Worm (Caenorhabditis elegans) whole organism, L1 larva: ENCODE measurements around the gene zgpa-1.

Experiments used
- C04F5.9 ChIP-seq: sonication (generic microtip); optimal IDR thresholded peaks from 2 replicates; lab custom pipeline; 2016; ENCODE audit warnings: missing genetic modification characterization, missing compliant biosample characterization
- C34B4.2 ChIP-seq: sonication (generic microtip); optimal IDR thresholded peaks from 2 replicates; lab custom pipeline; 2017; ENCODE audit warnings: mild to moderate bottlenecking, missing genetic modification characterization, missing compliant biosample characterization
- aha-1 ChIP-seq: fragments of 150-350 bp; optimal IDR thresholded peaks from 2 replicates; lab custom pipeline; 2014; ENCODE audit warnings: missing biosample characterization, missing genetic modification characterization
- alr-1 ChIP-seq: fragments of 200-800 bp; sonication (Bioruptor generic); optimal IDR thresholded peaks from 2 replicates; lab custom pipeline; 2018; ENCODE audit warnings: borderline replicate concordance, mild to moderate bottlenecking, missing genetic modification characterization, missing compliant biosample characterization
- aly-2 ChIP-seq: fragments of 150-350 bp; optimal IDR thresholded peaks from 2 replicates; lab custom pipeline; 2014; ENCODE audit warnings: missing biosample characterization, missing genetic modification characterization
- ama-1 ChIP-seq: fragments of 150-350 bp; optimal IDR thresholded peaks from 2 replicates; lab custom pipeline; 2014
- blmp-1 ChIP-seq: fragments of 150-350 bp; optimal IDR thresholded peaks from 2 replicates; lab custom pipeline; 2014; ENCODE audit warnings: missing biosample characterization, missing genetic modification characterization
- ceh-63 ChIP-seq: fragments of 200-800 bp; sonication (Bioruptor generic); optimal IDR thresholded peaks from 2 replicates; lab custom pipeline; 2018; ENCODE audit warnings: mild to moderate bottlenecking, missing genetic modification characterization, missing compliant biosample characterization
- ceh-82 ChIP-seq, 3 experiments: fragments of 150-350 bp in 1 of 3; sonication (generic microtip) in 2 of 3; optimal IDR thresholded peaks; 2 replicates each; lab custom pipeline; 2014 to 2017; ENCODE audit warnings: missing biosample characterization in 3 of 3, missing genetic modification characterization in 3 of 3
- ceh-90 ChIP-seq: sonication (generic microtip); optimal IDR thresholded peaks from 2 replicates; lab custom pipeline; 2016; ENCODE audit warnings: missing genetic modification characterization, missing compliant biosample characterization
- dsc-1 ChIP-seq: sonication (generic microtip); optimal IDR thresholded peaks from 2 replicates; lab custom pipeline; 2016; ENCODE audit warnings: mild to moderate bottlenecking, missing genetic modification characterization, missing compliant biosample characterization
- efl-3 ChIP-seq: fragments of 200-800 bp; sonication (Bioruptor generic); optimal IDR thresholded peaks from 2 replicates; lab custom pipeline; 2018; ENCODE audit warnings: mild to moderate bottlenecking, missing genetic modification characterization, missing compliant biosample characterization
- egl-13 ChIP-seq: sonication (generic microtip); optimal IDR thresholded peaks from 2 replicates; lab custom pipeline; 2016; ENCODE audit warnings: missing genotype, missing genetic modification reagents, missing genetic modification characterization, missing compliant biosample characterization
- elt-2 ChIP-seq: sonication (generic microtip); optimal IDR thresholded peaks from 2 replicates; lab custom pipeline; 2016; ENCODE audit warnings: missing genetic modification characterization, mild to moderate bottlenecking, inconsistent platforms, missing compliant biosample characterization, missing genetic modification reagents
- fkh-10 ChIP-seq: sonication (generic microtip); optimal IDR thresholded peaks from 2 replicates; lab custom pipeline; 2017; ENCODE audit warnings: missing biosample characterization, missing genetic modification reagents, missing genetic modification characterization
- fkh-4 ChIP-seq: sonication (generic microtip); optimal IDR thresholded peaks from 2 replicates; lab custom pipeline; 2016; ENCODE audit warnings: missing compliant biosample characterization, missing genetic modification characterization, borderline replicate concordance
- fkh-8 ChIP-seq: sonication (generic microtip); optimal IDR thresholded peaks from 2 replicates; lab custom pipeline; 2016; ENCODE audit warnings: mild to moderate bottlenecking, missing genetic modification characterization, missing compliant biosample characterization
- grh-1 ChIP-seq: fragments of 200-800 bp; sonication (Bioruptor generic); IDR thresholded peaks from 2 replicates; pipeline ENCODE4 v1.3.6; 2022; ENCODE audit warnings: missing genetic modification reagents, missing genetic modification characterization, missing compliant biosample characterization
- hlh-17 ChIP-seq: fragments of 200-800 bp; sonication (Bioruptor generic); optimal IDR thresholded peaks from 2 replicates; lab custom pipeline; 2018; ENCODE audit warnings: missing genetic modification characterization, mild to moderate bottlenecking, missing compliant biosample characterization, moderate library complexity, borderline replicate concordance
- hlh-4 ChIP-seq: sonication (generic microtip); optimal IDR thresholded peaks from 2 replicates; lab custom pipeline; 2016; ENCODE audit warnings: mild to moderate bottlenecking, missing genetic modification characterization, missing compliant biosample characterization
- irx-1 ChIP-seq: sonication (generic microtip); optimal IDR thresholded peaks from 2 replicates; lab custom pipeline; 2016; ENCODE audit warnings: missing genetic modification characterization, missing compliant biosample characterization
- isw-1 ChIP-seq: fragments of 200-800 bp; sonication (Bioruptor generic); IDR thresholded peaks from 2 replicates; pipeline ENCODE4 v1.3.6; 2022; ENCODE audit warnings: missing genetic modification characterization, missing compliant biosample characterization
- jun-1 ChIP-seq: fragments of 150-350 bp; optimal IDR thresholded peaks from 2 replicates; lab custom pipeline; 2014; ENCODE audit warnings: missing biosample characterization, missing genetic modification reagents, missing genetic modification characterization
- lin-13 ChIP-seq: fragments of 150-350 bp; optimal IDR thresholded peaks from 2 replicates; lab custom pipeline; 2014; ENCODE audit warnings: missing biosample characterization, missing genetic modification reagents, missing genetic modification characterization
- lin-14 ChIP-seq: fragments of 200-800 bp; sonication (Bioruptor generic); optimal IDR thresholded peaks from 2 replicates; lab custom pipeline; 2018; ENCODE audit warnings: mild to moderate bottlenecking, missing genetic modification characterization, moderate library complexity, missing compliant biosample characterization
- lin-35 ChIP-seq, 2 experiments: fragments of 150-350 bp; optimal IDR thresholded peaks; 2 replicates each; lab custom pipeline; 2014; ENCODE audit warnings: missing biosample characterization in 2 of 2, missing genetic modification characterization in 2 of 2, missing genetic modification reagents in 2 of 2
- mab-9 ChIP-seq: fragments of 200-800 bp; sonication (Bioruptor generic); IDR thresholded peaks from 2 replicates; pipeline ENCODE4 v1.3.6; 2022; ENCODE audit warnings: missing genetic modification reagents, missing genetic modification characterization, missing compliant biosample characterization
- mdl-1 ChIP-seq, 2 experiments: fragments of 150-350 bp; optimal IDR thresholded peaks; 2 replicates each; lab custom pipeline; 2014 to 2017; ENCODE audit warnings: missing biosample characterization in 2 of 2, missing genetic modification characterization in 2 of 2, inconsistent platforms in 1 of 2
- mef-2 ChIP-seq: fragments of 150-350 bp; optimal IDR thresholded peaks from 2 replicates; lab custom pipeline; 2014; ENCODE audit warnings: missing biosample characterization, missing genetic modification characterization
- mep-1 ChIP-seq: fragments of 150-350 bp; optimal IDR thresholded peaks from 2 replicates; lab custom pipeline; 2014; ENCODE audit warnings: missing biosample characterization, missing genetic modification characterization
- nhr-12 ChIP-seq: sonication (generic microtip); optimal IDR thresholded peaks from 2 replicates; lab custom pipeline; 2017; ENCODE audit warnings: missing biosample characterization, missing genetic modification characterization
- nhr-19 ChIP-seq: fragments of 200-800 bp; sonication (Bioruptor generic); conservative IDR thresholded peaks from 2 replicates; pipeline ENCODE4 v1.3.6; 2022; ENCODE audit warnings: missing genetic modification characterization, missing compliant biosample characterization
- nhr-237 ChIP-seq: fragments of 150-350 bp; optimal IDR thresholded peaks from 2 replicates; lab custom pipeline; 2014; ENCODE audit warnings: missing biosample characterization, missing genetic modification characterization
- nhr-28 ChIP-seq: fragments of 150-350 bp; optimal IDR thresholded peaks from 2 replicates; lab custom pipeline; 2014; ENCODE audit warnings: missing biosample characterization, missing genetic modification characterization
- nhr-47 ChIP-seq: sonication (generic microtip); optimal IDR thresholded peaks from 2 replicates; lab custom pipeline; 2016; ENCODE audit warnings: mild to moderate bottlenecking, missing genetic modification characterization, moderate library complexity, missing compliant biosample characterization
- nhr-71 ChIP-seq: sonication (generic microtip); optimal IDR thresholded peaks from 2 replicates; lab custom pipeline; 2016; ENCODE audit warnings: mild to moderate bottlenecking, missing genetic modification characterization, moderate library complexity, missing compliant biosample characterization
- nhr-76 ChIP-seq: sonication (generic microtip); optimal IDR thresholded peaks from 2 replicates; lab custom pipeline; 2017; ENCODE audit warnings: missing biosample characterization, missing genetic modification characterization
- nhr-84 ChIP-seq: sonication (generic microtip); optimal IDR thresholded peaks from 2 replicates; lab custom pipeline; 2017; ENCODE audit warnings: missing biosample characterization, missing genetic modification characterization
- nhr-85 ChIP-seq: sonication (generic microtip); peaks from one replicate; lab custom pipeline; 2016; ENCODE audit warnings: missing genetic modification characterization, inconsistent platforms, missing compliant biosample characterization
- pag-3 ChIP-seq: sonication (generic microtip); optimal IDR thresholded peaks from 2 replicates; lab custom pipeline; 2017; ENCODE audit warnings: missing genetic modification characterization, mild to moderate bottlenecking, missing compliant biosample characterization, antibody characterized with exemption, borderline replicate concordance; ENCODE audit not compliant: insufficient read depth
- skn-1 ChIP-seq: fragments of 150-350 bp; optimal IDR thresholded peaks from 2 replicates; lab custom pipeline; 2014; ENCODE audit warnings: missing biosample characterization, missing genetic modification characterization
- snu-23 ChIP-seq: sonication (generic microtip); optimal IDR thresholded peaks from 2 replicates; lab custom pipeline; 2016; ENCODE audit warnings: missing genetic modification characterization, missing compliant biosample characterization
- sox-4 ChIP-seq: sonication (generic microtip); optimal IDR thresholded peaks from 2 replicates; lab custom pipeline; 2016; ENCODE audit warnings: missing genetic modification characterization, missing compliant biosample characterization
- sptf-1 ChIP-seq: fragments of 150-350 bp; optimal IDR thresholded peaks from 2 replicates; lab custom pipeline; 2014; ENCODE audit warnings: missing biosample characterization, missing genetic modification characterization
- sup-37 ChIP-seq: fragments of 200-800 bp; sonication (Bioruptor generic); optimal IDR thresholded peaks from 2 replicates; lab custom pipeline; 2018; ENCODE audit warnings: mild to moderate bottlenecking, missing genetic modification characterization, missing compliant biosample characterization
- swsn-7 ChIP-seq: sonication (generic microtip); optimal IDR thresholded peaks from 2 replicates; lab custom pipeline; 2016; ENCODE audit warnings: missing genetic modification characterization, missing compliant biosample characterization
- tlp-1 ChIP-seq: fragments of 150-350 bp; optimal IDR thresholded peaks from 2 replicates; lab custom pipeline; 2014; ENCODE audit warnings: missing biosample characterization, missing genetic modification characterization
- unc-62 ChIP-seq: fragments of 150-350 bp; optimal IDR thresholded peaks from 2 replicates; lab custom pipeline; 2014; ENCODE audit warnings: missing biosample characterization, missing genetic modification reagents, missing genetic modification characterization
- unc-86 ChIP-seq: sonication (generic microtip); optimal IDR thresholded peaks from 2 replicates; lab custom pipeline; 2016; ENCODE audit warnings: missing genetic modification characterization, missing compliant biosample characterization
- unc-98 ChIP-seq: fragments of 200-800 bp; sonication (Bioruptor generic); IDR thresholded peaks from 2 replicates; pipeline ENCODE4 v1.3.6; 2022; ENCODE audit warnings: missing genetic modification characterization, missing compliant biosample characterization
- vab-15 ChIP-seq: sonication (generic microtip); optimal IDR thresholded peaks from 2 replicates; lab custom pipeline; 2017; ENCODE audit warnings: missing genotype, mild to moderate bottlenecking, missing genetic modification characterization, missing compliant biosample characterization
- xbp-1 ChIP-seq: sonication (generic microtip); optimal IDR thresholded peaks from 2 replicates; lab custom pipeline; 2016; ENCODE audit warnings: missing genetic modification characterization, missing compliant biosample characterization
- zag-1 ChIP-seq: fragments of 150-350 bp; optimal IDR thresholded peaks from 2 replicates; lab custom pipeline; 2014; ENCODE audit warnings: missing biosample characterization, missing genetic modification characterization
- zip-4 ChIP-seq: fragments of 200-800 bp; sonication (Bioruptor generic); optimal IDR thresholded peaks from 2 replicates; lab custom pipeline; 2018; ENCODE audit warnings: mild to moderate bottlenecking, missing genetic modification characterization, moderate library complexity, missing compliant biosample characterization
- ztf-4 ChIP-seq: fragments of 150-350 bp; optimal IDR thresholded peaks from 2 replicates; lab custom pipeline; 2014; ENCODE audit warnings: missing biosample characterization, missing genetic modification characterization

zgpa-1 gene

ce11 chrIV:7830151-7830550, 17.5 kb upstream of the zgpa-1 start, which contains the start of gene mvb-12:
mvb-12 (plus strand) TSS chrIV:7830525.
- no peak for TF ChIP-seq nhr-237
- no peak for TF ChIP-seq unc-62 (GFP tag; lab: Kevin White, UChicago)
- no peak for TF ChIP-seq ceh-63 (GFP tag; lab: Kevin White, UChicago)
- no peak for TF ChIP-seq mab-9 (GFP tag; lab: Robert Waterston, UW)
- TF ChIP-seq ceh-82 (tag; optimal IDR thresholded peaks at IDR 0.05; lab: Kevin White, UChicago): no peak
- no peak for TF ChIP-seq lin-13 (GFP tag; lab: Kevin White, UChicago)
- no peak for TF ChIP-seq efl-3
- TF ChIP-seq hlh-17 (GFP tag; lab: Kevin White, UChicago): no peak
- TF ChIP-seq fkh-4: no peak
- TF ChIP-seq sox-4 (tag; lab: Kevin White, UChicago): no peak
- no peak for TF ChIP-seq nhr-47 (tag; lab: Kevin White, UChicago)
- no peak for TF ChIP-seq alr-1 (tag; lab: Kevin White, UChicago)
- peak; percentile 5 for TF ChIP-seq blmp-1 (tag; lab: Kevin White, UChicago)
- peak; percentile 9 for TF ChIP-seq xbp-1 (tag; lab: Kevin White, UChicago)
- peak; percentile 31 for TF ChIP-seq mep-1 (tag; lab: Kevin White, UChicago)
- TF ChIP-seq unc-86 (tag; lab: Kevin White, UChicago): no peak
- no peak for TF ChIP-seq aha-1 (tag; lab: Kevin White, UChicago)
- no peak for TF ChIP-seq ztf-4 (tag; lab: Kevin White, UChicago)
- TF ChIP-seq nhr-76 (tag; lab: Kevin White, UChicago): no peak
- TF ChIP-seq jun-1 (tag; lab: Kevin White, UChicago): no peak
- peak; percentile 77 for TF ChIP-seq lin-14 (GFP tag; lab: Kevin White, UChicago)
- TF ChIP-seq fkh-10 (GFP tag; lab: Kevin White, UChicago): no peak
- TF ChIP-seq nhr-84 (tag; lab: Kevin White, UChicago): no peak
- no peak for TF ChIP-seq tlp-1
- TF ChIP-seq ceh-90 (tag; lab: Kevin White, UChicago): no peak
- no peak for TF ChIP-seq aly-2 (tag; lab: Kevin White, UChicago)
- TF ChIP-seq fkh-8 (tag; lab: Kevin White, UChicago): peak; percentile 60
- no peak for TF ChIP-seq vab-15 (tag; lab: Kevin White, UChicago)
- no peak for TF ChIP-seq zip-4 (GFP tag; lab: Kevin White, UChicago)
- no peak for TF ChIP-seq sup-37 (GFP tag; lab: Kevin White, UChicago)
- no peak for TF ChIP-seq egl-13 (tag; lab: Kevin White, UChicago)
- TF ChIP-seq nhr-19 (GFP tag; lab: Robert Waterston, UW): no peak
- no peak for TF ChIP-seq unc-98 (GFP tag; lab: Robert Waterston, UW)
- no peak for TF ChIP-seq mef-2
- TF ChIP-seq snu-23: peak; percentile 29
- TF ChIP-seq C04F5.9 (tag; lab: Kevin White, UChicago): no peak
- no peak for TF ChIP-seq lin-35 (GFP tag; optimal IDR thresholded peaks at IDR 0.05; lab: Kevin White, UChicago)
- peak; percentile 34 for TF ChIP-seq nhr-71 (tag; lab: Kevin White, UChicago)
- TF ChIP-seq irx-1: no peak
- no peak for TF ChIP-seq sptf-1 (tag; lab: Kevin White, UChicago)
- TF ChIP-seq pag-3: no peak
- TF ChIP-seq nhr-12 (tag; lab: Kevin White, UChicago): no peak
- peak in 1 of 2 experiments; percentile 13 for TF ChIP-seq mdl-1 (tag; optimal IDR thresholded peaks at IDR 0.05; lab: Kevin White, UChicago)
- TF ChIP-seq skn-1: no peak
- TF ChIP-seq nhr-28: no peak
- TF ChIP-seq elt-2: no peak
- no peak for TF ChIP-seq grh-1 (GFP tag; lab: Robert Waterston, UW)
- TF ChIP-seq zag-1 (tag; lab: Kevin White, UChicago): no peak
- TF ChIP-seq isw-1 (GFP tag; lab: Robert Waterston, UW): no peak
- TF ChIP-seq hlh-4 (tag; lab: Kevin White, UChicago): no peak
- TF ChIP-seq swsn-7 (tag; lab: Kevin White, UChicago): peak; percentile 13
- TF ChIP-seq nhr-85 (tag; lab: Kevin White, UChicago): no peak
- no peak for TF ChIP-seq C34B4.2 (tag; lab: Kevin White, UChicago)
- no peak for TF ChIP-seq dsc-1 (tag; lab: Kevin White, UChicago)
- TF ChIP-seq ama-1 (lab: Kevin White, UChicago): no peak
